Fruit fly (Drosophila melanogaster): ENCODE results near the gene ppk24.
A peak's percentile ranks its signal among the peaks of the same experiment; 100 is the strongest.

Gene ppk24

DNA sequence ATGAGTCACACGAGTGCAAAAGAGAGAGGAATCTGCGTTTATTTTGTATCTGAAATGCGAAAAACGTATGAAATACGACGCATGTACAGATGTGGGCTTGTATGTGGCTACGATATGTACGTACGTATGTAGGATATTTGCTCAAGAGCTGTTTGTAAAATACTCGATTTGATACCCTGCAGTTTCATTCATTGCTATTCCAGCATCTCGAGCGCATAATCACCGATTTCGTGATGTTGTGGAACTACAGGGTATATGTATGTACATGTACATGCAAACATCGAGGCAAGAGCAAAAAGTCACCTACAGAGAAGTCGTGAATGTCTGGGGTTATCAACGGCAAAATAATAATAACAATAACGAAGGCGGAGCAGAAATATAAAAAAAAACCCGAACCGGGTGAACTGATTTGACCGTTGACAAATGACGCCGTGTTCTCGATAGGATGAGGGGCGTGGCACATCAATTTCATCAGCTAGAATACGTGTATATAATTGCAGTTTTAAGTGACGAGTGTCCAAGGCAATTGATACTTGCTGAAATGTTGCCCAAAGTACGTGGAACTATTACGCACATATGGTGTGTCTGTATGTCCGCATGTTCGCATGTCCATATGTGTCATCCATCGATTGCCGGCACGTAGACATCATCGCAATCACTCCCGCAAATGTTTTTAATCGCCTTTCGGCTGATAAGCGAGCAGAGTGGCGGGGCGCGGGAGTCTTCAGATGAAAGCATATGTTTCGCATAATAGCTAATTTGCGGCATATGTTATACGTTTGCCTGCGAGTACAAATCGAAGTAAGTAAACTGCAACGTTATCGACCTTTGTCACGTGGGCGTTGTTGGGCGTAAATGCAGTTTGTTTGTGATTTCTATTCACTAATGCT lies 41.3 kb upstream of the ppk24 start:
- TF ChIP-seq Crg-1 (GFP tag; optimal IDR thresholded peaks at IDR 0.05) = no peak
- TF ChIP-seq cic (GFP tag; optimal IDR thresholded peaks at IDR 0.05) = peak; percentile 72

DNA sequence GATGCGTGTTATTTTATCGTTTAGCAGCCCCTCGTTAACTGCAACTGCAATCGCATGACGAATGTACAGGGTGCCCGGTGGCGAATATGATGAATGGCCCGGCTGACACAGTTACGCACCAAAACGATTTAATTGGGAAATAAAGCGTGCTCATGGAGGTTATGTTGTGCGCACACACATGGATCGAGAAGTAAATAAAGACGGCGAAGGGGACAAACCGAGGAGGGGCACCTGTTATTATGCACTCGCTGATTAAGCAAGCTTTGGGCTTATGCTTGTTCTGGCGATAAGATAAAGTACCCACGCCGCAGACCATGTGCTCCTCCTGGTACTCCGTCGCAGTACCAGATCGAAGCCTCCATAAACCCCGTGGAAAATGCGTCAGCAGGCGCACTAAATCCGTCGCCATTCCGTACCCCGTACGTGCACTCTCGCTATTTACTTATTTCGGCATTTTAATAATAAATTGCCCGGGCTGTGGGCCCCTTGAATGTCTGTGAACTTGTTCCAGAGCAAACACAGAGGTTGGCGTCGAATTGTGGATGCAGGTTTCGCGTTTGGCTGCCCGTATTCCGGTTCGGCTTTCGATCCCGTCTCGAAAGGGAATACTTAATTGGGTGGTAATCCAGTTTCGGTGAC lies 40.4 kb upstream of the ppk24 start:
- TF ChIP-seq Crg-1 (GFP tag; optimal IDR thresholded peaks at IDR 0.05) (peak; percentile 5), CG14711 (tag; optimal IDR thresholded peaks at IDR 0.05) (peak; percentile 34), tj (GFP tag; optimal IDR thresholded peaks at IDR 0.05) (peak; percentile 12), CG33017 (tag; optimal IDR thresholded peaks at IDR 0.05) (peak; percentile 53), pad (GFP tag; optimal IDR thresholded peaks at IDR 0.05) (peak; percentile 2), toe (GFP tag; optimal IDR thresholded peaks at IDR 0.05) (no peak), Clk (GFP tag; optimal IDR thresholded peaks at IDR 0.05) (no peak), Hr96 (GFP tag; optimal IDR thresholded peaks at IDR 0.05) (peak; percentile 8), CG11617 (GFP tag; optimal IDR thresholded peaks at IDR 0.05) (peak; percentile 64), CG12768 (GFP tag; optimal IDR thresholded peaks at IDR 0.05) (peak; percentile 1), CG7101 (tag; optimal IDR thresholded peaks at IDR 0.05) (peak; percentile 70), Mnt (GFP tag; optimal IDR thresholded peaks at IDR 0.05) (peak; percentile 81), kay (GFP tag; ENCODE audit: borderline replicate concordance) (no peak), bab1 (GFP tag; optimal IDR thresholded peaks at IDR 0.05) (no peak)

DNA sequence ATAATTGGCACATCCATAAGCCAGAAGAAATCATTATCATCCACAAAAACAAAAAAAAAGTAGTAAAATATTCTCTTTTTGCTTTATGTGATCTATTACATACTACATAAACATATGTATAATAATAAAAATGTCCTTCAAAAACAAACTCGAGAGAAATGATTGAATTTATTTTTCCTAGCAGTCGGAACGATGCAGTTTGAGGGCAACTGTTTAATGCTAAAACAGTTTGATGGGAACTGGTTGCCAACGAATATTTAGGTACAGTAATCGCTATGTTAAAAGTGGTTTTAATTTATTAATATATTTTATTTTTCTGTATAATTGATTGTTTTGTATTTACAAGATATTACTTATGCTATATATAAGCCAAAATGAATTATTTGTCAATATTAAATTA lies 34.4 kb upstream of the ppk24 start:
- TF ChIP-seq CG5204 (GFP tag; optimal IDR thresholded peaks at IDR 0.05) = no peak

DNA sequence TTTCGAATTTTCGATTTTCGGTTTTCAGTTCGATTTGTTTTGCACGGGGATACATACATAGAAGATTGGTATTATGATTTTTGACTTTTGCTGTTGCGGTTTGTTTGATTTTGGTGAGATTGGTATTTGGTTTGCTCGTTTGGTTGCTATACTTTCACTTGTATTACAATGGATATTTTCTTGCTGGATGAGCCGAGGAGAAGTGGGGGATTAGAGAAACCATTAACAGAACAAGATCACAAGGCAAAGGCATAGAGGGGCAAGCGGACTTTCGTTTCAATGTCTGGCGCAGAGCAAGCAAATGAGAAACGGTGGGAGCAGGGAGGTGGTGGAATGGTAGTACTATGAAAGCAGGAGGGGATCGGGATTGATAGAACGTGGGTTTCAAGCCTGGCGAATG lies 33.3 kb upstream of the ppk24 start, which contains the start of gene CG15563:
Gene CG15563, minus strand, starts transcription at position 101 of the 400 bp plus-strand sequence.
- no peak for TF ChIP-seq CG1620 (GFP tag; optimal IDR thresholded peaks at IDR 0.05)
- TF ChIP-seq bab1 (GFP tag; optimal IDR thresholded peaks at IDR 0.05) = no peak
- TF ChIP-seq Mnt (GFP tag; optimal IDR thresholded peaks at IDR 0.05) = no peak
- no peak for TF ChIP-seq Hr96 (GFP tag; optimal IDR thresholded peaks at IDR 0.05)

DNA sequence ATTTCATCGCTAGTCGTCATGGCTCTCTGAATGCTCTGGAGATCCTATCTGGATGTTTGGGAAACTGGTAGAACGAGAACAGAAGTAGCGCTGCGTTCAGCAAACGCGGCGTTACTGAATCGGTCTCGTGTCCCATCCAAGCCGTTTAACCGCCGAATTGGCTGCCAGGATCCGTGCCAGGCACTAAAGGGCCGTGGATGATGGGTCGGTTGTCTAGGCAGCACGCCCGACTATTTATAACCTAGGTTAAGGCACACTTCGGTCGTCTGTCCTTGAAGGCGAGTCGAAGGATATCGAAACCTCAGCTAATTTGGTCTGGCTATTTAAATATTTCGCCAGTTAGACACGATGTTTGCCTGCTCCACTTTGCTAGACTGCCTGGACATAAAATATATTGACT lies 30.3 kb upstream of the ppk24 start, which contains the start of gene CG15564:
Gene CG15564, minus strand, starts transcription at position 101 of the 400 bp plus-strand sequence.
- TF ChIP-seq bab1 (GFP tag; optimal IDR thresholded peaks at IDR 0.05) (no peak), kay (GFP tag; ENCODE audit: borderline replicate concordance) (no peak), ovo (GFP tag; optimal IDR thresholded peaks at IDR 0.05) (no peak), CG33017 (tag; optimal IDR thresholded peaks at IDR 0.05) (no peak), Hr96 (GFP tag; optimal IDR thresholded peaks at IDR 0.05) (no peak), Crg-1 (GFP tag; optimal IDR thresholded peaks at IDR 0.05) (no peak), CG12768 (GFP tag; optimal IDR thresholded peaks at IDR 0.05) (no peak), CG11617 (GFP tag; optimal IDR thresholded peaks at IDR 0.05) (no peak), CG14711 (tag; optimal IDR thresholded peaks at IDR 0.05) (no peak), CG7045 (GFP tag; optimal IDR thresholded peaks at IDR 0.05) (no peak), CG1620 (GFP tag; optimal IDR thresholded peaks at IDR 0.05) (no peak), Clk (GFP tag; optimal IDR thresholded peaks at IDR 0.05) (no peak), CG5204 (GFP tag; optimal IDR thresholded peaks at IDR 0.05) (no peak), pad (GFP tag; optimal IDR thresholded peaks at IDR 0.05) (no peak), cnc (optimal IDR thresholded peaks at IDR 0.05) (no peak), cic (GFP tag; optimal IDR thresholded peaks at IDR 0.05) (no peak), toe (GFP tag; optimal IDR thresholded peaks at IDR 0.05) (no peak), CG7101 (tag; optimal IDR thresholded peaks at IDR 0.05) (no peak)

DNA sequence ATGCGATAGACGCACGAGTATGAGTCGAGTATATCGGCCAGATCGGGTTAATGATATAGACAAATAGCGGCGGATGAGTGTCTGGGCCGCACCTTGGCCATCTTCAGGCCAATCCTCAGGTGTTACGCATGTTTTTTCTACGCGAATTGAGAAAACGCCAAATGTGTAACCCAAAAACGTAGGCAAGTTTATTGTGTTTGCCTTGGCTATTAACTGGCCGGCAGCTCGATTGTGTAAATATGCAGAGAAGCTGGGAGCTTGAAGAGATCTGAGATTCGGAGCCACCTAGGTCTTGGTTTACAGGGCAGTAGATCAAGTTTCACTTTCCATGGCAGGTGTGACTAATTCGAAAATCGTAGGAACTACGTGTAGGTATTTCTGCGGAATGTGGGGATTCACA lies 25.5 kb upstream of the ppk24 start:
- TF ChIP-seq Hr96 (GFP tag; optimal IDR thresholded peaks at IDR 0.05) (no peak), tj (GFP tag; optimal IDR thresholded peaks at IDR 0.05) (no peak), CG12768 (GFP tag; optimal IDR thresholded peaks at IDR 0.05) (no peak)

DNA sequence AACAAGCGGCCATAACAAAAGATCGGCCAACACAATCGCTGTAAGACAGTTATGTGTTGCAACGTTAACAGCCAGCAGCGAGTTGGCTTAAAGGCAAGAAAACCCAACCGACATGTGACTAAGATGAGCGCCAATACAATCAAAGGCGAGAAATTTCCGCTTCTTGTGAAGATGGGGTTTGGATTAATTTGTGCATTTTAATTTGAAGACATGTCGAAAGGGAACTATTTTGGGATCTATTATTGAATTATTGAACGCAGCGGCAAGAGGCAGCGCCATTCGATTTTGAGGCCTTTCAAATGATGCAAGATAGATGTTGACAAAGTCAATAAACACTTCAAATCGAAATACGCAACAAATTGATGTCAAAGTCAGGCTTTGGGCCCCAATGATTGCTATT lies 24.4 kb upstream of the ppk24 start:
- TF ChIP-seq Hr96 (GFP tag; optimal IDR thresholded peaks at IDR 0.05) (no peak), ovo (GFP tag; optimal IDR thresholded peaks at IDR 0.05) (no peak), CG1620 (GFP tag; optimal IDR thresholded peaks at IDR 0.05) (no peak), bab1 (GFP tag; optimal IDR thresholded peaks at IDR 0.05) (no peak)
